Worm (Caenorhabditis elegans): ENCODE data around the gene T09A5.5.

The T09A5.5 gene

DNA sequence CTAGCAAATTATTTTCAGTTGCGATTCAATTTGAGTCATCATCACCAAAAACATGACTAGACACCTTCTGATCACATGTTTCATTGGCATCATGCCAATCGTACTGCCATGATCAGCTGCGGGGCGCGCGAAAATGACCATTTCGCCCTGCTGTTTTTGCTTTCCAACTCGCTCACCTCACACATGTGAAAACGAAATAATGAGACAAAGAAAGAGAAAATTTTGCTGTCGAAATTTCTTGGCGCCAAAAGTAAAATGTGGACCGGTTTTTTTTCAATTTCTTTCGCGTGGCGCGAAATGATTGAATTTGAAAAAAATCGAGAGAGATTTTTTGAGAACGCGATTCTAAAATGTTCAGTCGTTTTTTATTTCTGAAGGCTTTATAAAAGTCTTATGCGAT is 46.7 kb downstream of the T09A5.5 start:
- TF ChIP-seq W03F9.2 (tag; optimal IDR thresholded peaks at IDR 0.05) (no peak), dao-5 (tag; optimal IDR thresholded peaks at IDR 0.05) (no peak), him-1 (tag; optimal IDR thresholded peaks at IDR 0.05) (no peak)

DNA sequence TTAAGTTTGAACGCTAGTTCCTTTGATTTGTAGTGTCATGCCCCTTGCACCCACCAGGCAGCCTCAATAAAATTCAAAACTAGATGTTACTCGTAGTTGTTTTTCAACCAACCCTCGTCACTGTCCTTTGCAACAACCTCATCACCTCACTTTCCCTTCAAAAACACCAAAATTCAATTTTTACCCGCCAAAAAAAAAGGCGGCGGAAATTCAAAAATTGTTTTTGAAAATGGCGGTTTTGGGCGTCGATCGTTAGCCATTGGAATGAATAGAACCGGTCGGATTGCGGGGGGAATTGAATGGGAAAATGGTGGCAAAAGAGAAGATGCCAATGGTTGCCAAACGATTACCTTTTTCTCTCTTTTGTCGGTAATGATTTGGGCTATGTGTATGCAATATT is 47.5 kb downstream of the T09A5.5 start:
- TF ChIP-seq W03F9.2 (tag; optimal IDR thresholded peaks at IDR 0.05) (no peak), dao-5 (tag; optimal IDR thresholded peaks at IDR 0.05) (no peak), him-1 (tag; optimal IDR thresholded peaks at IDR 0.05) (no peak)

DNA sequence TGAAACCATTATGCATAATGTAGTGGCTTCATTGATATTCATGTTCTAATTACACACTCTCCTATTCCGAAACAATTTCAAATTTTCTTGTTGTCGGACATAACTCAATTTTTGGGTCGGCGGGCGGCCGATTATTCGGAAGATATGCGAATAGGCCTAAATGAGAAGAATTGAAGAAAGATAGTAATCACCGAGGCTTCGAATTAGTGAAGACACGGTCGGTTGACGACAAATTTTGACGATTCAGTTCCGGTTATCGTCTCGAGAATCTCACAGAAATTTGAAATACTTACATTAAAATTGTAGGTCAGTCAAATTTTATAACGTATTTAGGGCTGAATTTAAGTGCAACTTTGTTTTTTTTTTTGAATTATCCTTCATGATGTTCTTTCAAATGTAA is 50.4 kb downstream of the T09A5.5 start:
- TF ChIP-seq W03F9.2 (tag; optimal IDR thresholded peaks at IDR 0.05): no peak
- TF ChIP-seq him-1 (tag; optimal IDR thresholded peaks at IDR 0.05): no peak
- no peak for TF ChIP-seq dao-5 (tag; optimal IDR thresholded peaks at IDR 0.05)

Measured in whole organism, L4/young adult.